Fruit fly (Drosophila melanogaster) whole organism, prepupa: ENCODE data around the gene CG9757.
A peak's percentile ranks its signal among the peaks of the same experiment; 100 is the strongest.

Source experiments
- Blimp-1 ChIP-seq: fragments of 200-800 bp; sonication (Bioruptor generic); optimal IDR thresholded peaks from 3 replicates; lab custom pipeline; 2017; ENCODE audit warnings: missing biosample characterization, missing genetic modification characterization, mild to moderate bottlenecking, moderate library complexity, missing genetic modification reagents
- CG11762 ChIP-seq: fragments of 200-800 bp; sonication (Bioruptor generic); optimal IDR thresholded peaks from 3 replicates; lab custom pipeline; 2016; ENCODE audit warnings: missing biosample characterization, missing genetic modification characterization; ENCODE audit not compliant: insufficient read depth
- CG11902 ChIP-seq: fragments of 200-800 bp; sonication (Bioruptor generic); optimal IDR thresholded peaks from 3 replicates; lab custom pipeline; 2016; ENCODE audit warnings: missing biosample characterization, missing genetic modification characterization
- CG1621 ChIP-seq: fragments of 200-800 bp; sonication (Bioruptor generic); optimal IDR thresholded peaks from 3 replicates; lab custom pipeline; 2018; ENCODE audit warnings: missing biosample characterization, mild to moderate bottlenecking, missing genetic modification characterization
- CG16779 ChIP-seq: fragments of 200-800 bp; sonication (Bioruptor generic); optimal IDR thresholded peaks from 3 replicates; lab custom pipeline; 2017; ENCODE audit warnings: missing biosample characterization, mild to moderate bottlenecking, missing genetic modification characterization
- CG31627 ChIP-seq: fragments of 200-800 bp; sonication (Bioruptor generic); optimal IDR thresholded peaks from 3 replicates; lab custom pipeline; 2016; ENCODE audit warnings: missing biosample characterization, missing genetic modification characterization
- CG32006 ChIP-seq: fragments of 200-800 bp; sonication (Bioruptor generic); optimal IDR thresholded peaks from 3 replicates; lab custom pipeline; 2017; ENCODE audit warnings: missing biosample characterization, mild to moderate bottlenecking, missing genetic modification characterization
- CG34406 ChIP-seq: fragments of 200-800 bp; sonication (Bioruptor generic); optimal IDR thresholded peaks from 3 replicates; lab custom pipeline; 2016; ENCODE audit warnings: missing biosample characterization, missing genetic modification characterization
- CG6163 ChIP-seq: fragments of 200-800 bp; sonication (Bioruptor generic); IDR thresholded peaks from 3 replicates; pipeline ENCODE4 v1.3.6; 2022; ENCODE audit warnings: missing biosample characterization, missing genetic modification characterization
- CG6276 ChIP-seq: fragments of 200-800 bp; sonication (Bioruptor generic); optimal IDR thresholded peaks from 2 replicates; lab custom pipeline; 2017; ENCODE audit warnings: missing biosample characterization, mild to moderate bottlenecking, missing genetic modification characterization
- CG6792 ChIP-seq: fragments of 200-800 bp; sonication (Bioruptor generic); optimal IDR thresholded peaks from 3 replicates; lab custom pipeline; 2016; ENCODE audit warnings: missing biosample characterization, missing genetic modification characterization
- CG6808 ChIP-seq: fragments of 200-800 bp; sonication (Bioruptor generic); optimal IDR thresholded peaks from 3 replicates; lab custom pipeline; 2017; ENCODE audit warnings: missing biosample characterization, missing genetic modification characterization, mild to moderate bottlenecking, moderate library complexity, missing genetic modification reagents
- CG6854 ChIP-seq: fragments of 200-800 bp; sonication (Bioruptor generic); optimal IDR thresholded peaks from 2 replicates; lab custom pipeline; 2017; ENCODE audit warnings: missing biosample characterization, mild to moderate bottlenecking, missing genetic modification characterization
- CG8319 ChIP-seq: fragments of 200-800 bp; sonication (Bioruptor generic); optimal IDR thresholded peaks from 3 replicates; lab custom pipeline; 2016; ENCODE audit warnings: missing biosample characterization, missing genetic modification characterization
- CG8632 ChIP-seq: fragments of 200-800 bp; sonication (Bioruptor generic); optimal IDR thresholded peaks from 3 replicates; lab custom pipeline; 2016; ENCODE audit warnings: missing biosample characterization, missing genetic modification characterization
- CG9139 ChIP-seq: fragments of 200-800 bp; sonication (Bioruptor generic); optimal IDR thresholded peaks from 3 replicates; lab custom pipeline; 2017; ENCODE audit warnings: missing biosample characterization, mild to moderate bottlenecking, missing genetic modification characterization
- Eip78C ChIP-seq: fragments of 200-800 bp; sonication (Bioruptor generic); peaks from one replicate; lab custom pipeline; 2016; ENCODE audit warnings: missing biosample characterization, missing genetic modification characterization
- Ets21C ChIP-seq: fragments of 200-800 bp; sonication (Bioruptor generic); optimal IDR thresholded peaks from 3 replicates; lab custom pipeline; 2016; ENCODE audit warnings: missing biosample characterization, missing genetic modification characterization
- Ets96B ChIP-seq: fragments of 200-800 bp; optimal IDR thresholded peaks from 2 replicates; lab custom pipeline; 2019; ENCODE audit warnings: missing biosample characterization, mild to moderate bottlenecking, missing genetic modification characterization, moderate library complexity
- Gug ChIP-seq: fragments of 200-800 bp; sonication (Bioruptor generic); IDR thresholded peaks from 2 replicates; pipeline ENCODE4 v1.3.6; 2022; ENCODE audit warnings: missing biosample characterization, missing genetic modification characterization
- Hr38 ChIP-seq: sonication (Bioruptor generic); optimal IDR thresholded peaks from 2 replicates; lab custom pipeline; 2016; ENCODE audit warnings: missing biosample characterization, missing genetic modification characterization
- Hr4 ChIP-seq: fragments of 200-800 bp; sonication (Bioruptor generic); optimal IDR thresholded peaks from 3 replicates; lab custom pipeline; 2016; ENCODE audit warnings: missing biosample characterization, missing genetic modification characterization
- Lpt ChIP-seq: fragments of 200-800 bp; sonication (Bioruptor generic); optimal IDR thresholded peaks from 3 replicates; lab custom pipeline; 2016; ENCODE audit warnings: missing biosample characterization, missing genetic modification characterization
- Met ChIP-seq: fragments of 200-800 bp; sonication (Bioruptor generic); optimal IDR thresholded peaks from 3 replicates; lab custom pipeline; 2016; ENCODE audit warnings: missing biosample characterization, missing genetic modification characterization
- Sox102F ChIP-seq: fragments of 200-800 bp; sonication (Bioruptor generic); optimal IDR thresholded peaks from 2 replicates; lab custom pipeline; 2016; ENCODE audit warnings: missing biosample characterization, mild to moderate bottlenecking, missing genetic modification characterization
- Sox15 ChIP-seq: fragments of 200-800 bp; sonication (Bioruptor generic); optimal IDR thresholded peaks from 3 replicates; lab custom pipeline; 2016; ENCODE audit warnings: missing biosample characterization, missing genetic modification characterization
- achi ChIP-seq: fragments of 200-800 bp; sonication (Bioruptor generic); optimal IDR thresholded peaks from 3 replicates; lab custom pipeline; 2016; ENCODE audit warnings: missing biosample characterization, missing genetic modification characterization
- acj6 ChIP-seq: fragments of 200-800 bp; sonication (Bioruptor generic); optimal IDR thresholded peaks from 3 replicates; lab custom pipeline; 2016; ENCODE audit warnings: missing biosample characterization, missing genetic modification characterization
- cyc ChIP-seq: fragments of 200-800 bp; sonication (Bioruptor generic); optimal IDR thresholded peaks from 3 replicates; lab custom pipeline; 2016; ENCODE audit warnings: missing biosample characterization, missing genetic modification characterization
- eg ChIP-seq: fragments of 200-800 bp; sonication (Bioruptor generic); IDR thresholded peaks from 3 replicates; pipeline ENCODE4 v1.3.6; 2022; ENCODE audit warnings: missing biosample characterization, missing genetic modification characterization
- fd59A ChIP-seq: fragments of 200-800 bp; sonication (Bioruptor generic); optimal IDR thresholded peaks from 2 replicates; lab custom pipeline; 2017; ENCODE audit warnings: missing biosample characterization, mild to moderate bottlenecking, missing genetic modification characterization, missing genetic modification reagents
- fd85E ChIP-seq: fragments of 200-800 bp; sonication (Bioruptor generic); optimal IDR thresholded peaks from 3 replicates; lab custom pipeline; 2016; ENCODE audit warnings: missing biosample characterization, missing genetic modification characterization
- lz ChIP-seq: fragments of 200-800 bp; sonication (Bioruptor generic); optimal IDR thresholded peaks from 3 replicates; lab custom pipeline; 2016; ENCODE audit warnings: missing biosample characterization, missing genetic modification characterization
- net ChIP-seq: fragments of 200-800 bp; sonication (Bioruptor generic); optimal IDR thresholded peaks from 3 replicates; lab custom pipeline; 2016; ENCODE audit warnings: missing biosample characterization, missing genetic modification characterization
- salr ChIP-seq, 2 experiments: fragments of 200-800 bp; sonication (Bioruptor generic); optimal IDR thresholded peaks; 3 replicates each; lab custom pipeline; 2016 to 2018; ENCODE audit warnings: missing biosample characterization in 2 of 2, missing genetic modification characterization in 2 of 2, mild to moderate bottlenecking in 1 of 2
- spab ChIP-seq: fragments of 200-800 bp; sonication (Bioruptor generic); optimal IDR thresholded peaks from 2 replicates; lab custom pipeline; 2017; ENCODE audit warnings: missing biosample characterization, mild to moderate bottlenecking, missing genetic modification characterization, missing genetic modification reagents
- svp ChIP-seq: fragments of 200-800 bp; sonication (Bioruptor generic); peaks from one replicate; lab custom pipeline; 2016; ENCODE audit warnings: missing biosample characterization, missing genetic modification characterization
- vri ChIP-seq: fragments of 200-800 bp; sonication (Bioruptor generic); optimal IDR thresholded peaks from 3 replicates; lab custom pipeline; 2016; ENCODE audit warnings: missing biosample characterization, mild to moderate bottlenecking, missing genetic modification characterization

The CG9757 gene

DNA sequence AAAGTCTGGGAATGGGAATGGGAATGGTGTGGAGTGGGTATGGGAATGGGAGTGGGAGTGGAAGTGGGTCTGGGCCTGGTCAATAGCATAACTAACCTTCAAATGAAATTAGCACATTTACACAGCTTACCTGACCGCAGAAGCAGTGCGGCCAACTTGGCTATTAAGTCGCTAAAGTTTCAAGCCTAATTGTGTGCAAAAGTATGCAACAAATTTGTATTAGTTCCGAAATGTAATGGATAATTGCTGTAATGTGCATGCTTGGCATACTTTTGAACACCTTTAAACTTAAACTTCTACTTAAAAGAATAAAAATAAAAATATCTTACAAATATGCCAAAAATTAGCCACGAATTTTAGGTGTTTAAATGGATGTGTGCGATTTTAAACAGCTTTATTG, 2.8 kb upstream of the CG9757 start:
- no peak for TF ChIP-seq net (GFP tag; lab: Kevin White, UChicago)

DNA sequence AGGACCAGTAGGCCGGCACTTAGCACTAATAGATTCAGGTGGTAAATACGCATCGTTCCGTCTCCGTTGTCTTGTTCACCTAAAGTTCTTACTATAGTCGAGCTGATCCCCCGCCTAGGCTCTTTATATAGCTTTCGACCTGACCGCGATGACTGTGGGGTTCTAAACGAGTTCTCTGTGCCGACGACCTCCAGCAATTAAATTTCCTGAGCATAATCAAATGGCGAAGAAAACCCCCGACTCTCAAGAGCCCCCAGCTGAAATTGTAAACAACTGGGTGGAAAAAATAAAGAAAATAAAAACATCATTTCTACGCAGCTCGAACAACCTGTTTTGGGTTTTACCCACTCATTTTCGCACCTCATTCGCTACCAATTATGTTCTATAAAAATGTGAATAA, 3.1 kb downstream of the CG9757 start, which contains the start of gene CG9759:
CG9759 (minus strand) TSS at position 101 of the 400 bp plus-strand sequence.
- TF ChIP-seq CG8632 (GFP tag; lab: Kevin White, UChicago): no peak
- no peak for TF ChIP-seq CG8319 (GFP tag; lab: Kevin White, UChicago)
- TF ChIP-seq Ets21C (GFP tag; lab: Kevin White, UChicago): no peak
- TF ChIP-seq Ets96B (tag; lab: Kevin White, UChicago): no peak
- TF ChIP-seq CG6163: no peak
- no peak for TF ChIP-seq CG1621 (tag; lab: Kevin White, UChicago)
- TF ChIP-seq CG32006 (GFP tag; lab: Kevin White, UChicago): no peak
- no peak for TF ChIP-seq Lpt
- no peak for TF ChIP-seq CG11902 (GFP tag; lab: Kevin White, UChicago)
- no peak for TF ChIP-seq achi (GFP tag; lab: Kevin White, UChicago)
- TF ChIP-seq net (GFP tag; lab: Kevin White, UChicago): no peak
- TF ChIP-seq CG16779 (tag; lab: Kevin White, UChicago): no peak
- TF ChIP-seq CG6808 (GFP tag; lab: Kevin White, UChicago): no peak
- no peak for TF ChIP-seq Met
- no peak for TF ChIP-seq CG6276 (GFP tag; lab: Kevin White, UChicago)
- TF ChIP-seq Sox15 (GFP tag; lab: Kevin White, UChicago): no peak
- TF ChIP-seq spab (GFP tag; lab: Kevin White, UChicago): no peak
- no peak for TF ChIP-seq Blimp-1 (GFP tag; lab: Kevin White, UChicago)
- TF ChIP-seq fd85E: no peak
- TF ChIP-seq vri (GFP tag; lab: Kevin White, UChicago): no peak
- TF ChIP-seq, all 60 proteins: peak for 0

DNA sequence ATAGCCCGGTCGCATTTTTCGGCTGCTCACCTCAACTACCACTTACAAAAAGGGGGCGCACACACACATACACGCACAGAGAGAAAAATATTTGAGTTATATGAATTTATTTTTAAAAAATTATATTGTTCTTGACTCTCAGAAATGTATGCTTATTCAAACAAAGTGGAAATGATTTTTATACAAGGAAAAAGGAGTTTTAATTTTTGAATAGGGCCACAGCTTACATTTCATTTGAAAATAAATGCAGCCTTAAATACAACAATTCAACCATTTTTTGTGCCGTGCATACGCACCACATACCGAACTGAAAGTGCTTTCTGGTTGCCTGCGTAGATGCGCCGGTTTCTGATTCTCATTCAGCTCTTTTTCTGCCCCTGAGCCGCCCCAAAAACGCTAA, 11.7 kb downstream of the CG9757 start:
- TF ChIP-seq CG31627: no peak
- no peak for TF ChIP-seq CG6808 (GFP tag; lab: Kevin White, UChicago)
- TF ChIP-seq Hr38: no peak
- TF ChIP-seq CG6792 (GFP tag; lab: Kevin White, UChicago): no peak
- TF ChIP-seq CG8632 (GFP tag; lab: Kevin White, UChicago): no peak
- TF ChIP-seq Hr4 (GFP tag; lab: Kevin White, UChicago): no peak
- no peak for TF ChIP-seq CG34406
- TF ChIP-seq cyc (GFP tag; lab: Kevin White, UChicago): no peak
- no peak for TF ChIP-seq CG9139
- TF ChIP-seq fd59A (GFP tag; lab: Kevin White, UChicago): no peak
- no peak for TF ChIP-seq spab (GFP tag; lab: Kevin White, UChicago)
- TF ChIP-seq eg (GFP tag; lab: Robert Waterston, UW): no peak
- no peak for TF ChIP-seq lz (GFP tag; lab: Kevin White, UChicago)
- TF ChIP-seq CG32006 (GFP tag; lab: Kevin White, UChicago): peak; percentile 8
- TF ChIP-seq svp (GFP tag; lab: Kevin White, UChicago): peak; percentile 14
- no peak for TF ChIP-seq Sox15 (GFP tag; lab: Kevin White, UChicago)
- TF ChIP-seq CG11902 (GFP tag; lab: Kevin White, UChicago): no peak
- no peak for TF ChIP-seq Gug (GFP tag; lab: Robert Waterston, UW)
- TF ChIP-seq Eip78C: peak; percentile 12
- TF ChIP-seq CG11762: no peak
- TF ChIP-seq CG6854: no peak
- no peak for TF ChIP-seq fd85E
- TF ChIP-seq salr (GFP tag; optimal IDR thresholded peaks at IDR 0.05; lab: Kevin White, UChicago): no peak
- TF ChIP-seq Ets96B (tag; lab: Kevin White, UChicago): no peak
- no peak for TF ChIP-seq Sox102F (GFP tag; lab: Kevin White, UChicago)
- no peak for TF ChIP-seq acj6 (GFP tag; lab: Kevin White, UChicago)
